Fruit fly (Drosophila melanogaster): ENCODE measurements around the gene X11L.

DNA sequence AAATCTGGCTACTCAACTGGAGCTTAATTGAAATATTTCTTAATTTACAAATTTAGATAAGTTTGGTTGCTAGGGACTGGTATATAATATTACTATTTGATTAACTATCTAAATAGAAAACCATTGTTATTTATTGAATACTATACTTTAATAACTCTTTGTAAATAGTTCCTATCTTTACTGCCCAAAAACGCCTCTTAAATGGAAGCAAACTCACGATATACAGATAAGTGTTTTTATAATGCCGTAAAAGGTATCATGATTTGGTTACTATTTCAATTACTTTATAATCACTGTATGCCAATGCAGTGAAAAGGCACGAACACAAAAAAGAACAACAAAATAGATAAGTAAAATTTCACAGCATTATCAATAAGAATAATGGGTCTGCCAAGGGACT lies 26.4 kb downstream of the X11L start:
- no peak for TF ChIP-seq Bteb2 (GFP tag; optimal IDR thresholded peaks at IDR 0.05)
- TF ChIP-seq sug (tag; optimal IDR thresholded peaks at IDR 0.05) = peak; percentile 32
- TF ChIP-seq dpn (GFP tag; optimal IDR thresholded peaks at IDR 0.05) = no peak
- no peak for TF ChIP-seq CG17612 (GFP tag; IDR thresholded peaks at IDR 0.05)
- no peak for TF ChIP-seq Oaz (GFP tag; IDR thresholded peaks at IDR 0.05)
- TF ChIP-seq CG17568 (GFP tag; optimal IDR thresholded peaks at IDR 0.05) = no peak
- TF ChIP-seq hkb (optimal IDR thresholded peaks at IDR 0.05) = no peak
- no peak for TF ChIP-seq hkb (GFP tag; IDR thresholded peaks at IDR 0.05)
- no peak for TF ChIP-seq D (optimal IDR thresholded peaks at IDR 0.05)
- no peak for TF ChIP-seq D (GFP tag; optimal IDR thresholded peaks at IDR 0.05)
- no peak for TF ChIP-seq CG6175 (GFP tag; IDR thresholded peaks at IDR 0.05)

Data from whole organism, embryonic.